Worm (Caenorhabditis elegans): ENCODE results near the gene hpo-34.

- TF ChIP-seq elt-3 (tag; optimal IDR thresholded peaks at IDR 0.05) (no peak), unc-62 (GFP tag; optimal IDR thresholded peaks at IDR 0.05) (no peak), mep-1 (tag; optimal IDR thresholded peaks at IDR 0.05) (no peak)
These were observed 37.7 kb downstream of the hpo-34 start for ce11 chrX:11480990-11481824.
